Fruit fly (Drosophila melanogaster) whole organism, embryonic: ENCODE measurements around the gene raw.

Source experiments
- Atf-2 ChIP-seq: fragments of 200-800 bp; sonication (Bioruptor generic); optimal IDR thresholded peaks from 2 replicates; lab custom pipeline; 2016; ENCODE audit warnings: missing biosample characterization, missing genetic modification characterization
- Blimp-1 ChIP-seq: fragments of 200-800 bp; sonication (Bioruptor generic); optimal IDR thresholded peaks from 3 replicates; lab custom pipeline; 2018; ENCODE audit warnings: missing biosample characterization, missing genetic modification characterization, mild to moderate bottlenecking, moderate library complexity, missing genetic modification reagents
- CG10209 ChIP-seq: fragments of 200-800 bp; sonication (Bioruptor generic); optimal IDR thresholded peaks from 3 replicates; lab custom pipeline; 2017; ENCODE audit warnings: missing biosample characterization, mild to moderate bottlenecking, missing genetic modification characterization, missing genetic modification reagents
- CG10959 ChIP-seq: fragments of 200-800 bp; sonication (Bioruptor generic); IDR thresholded peaks from 2 replicates; pipeline ENCODE4 v1.3.6; 2022; ENCODE audit warnings: missing biosample characterization, missing genetic modification characterization
- CG12769 ChIP-seq: fragments of 200-800 bp; sonication (Bioruptor generic); optimal IDR thresholded peaks from 2 replicates; lab custom pipeline; 2019; ENCODE audit warnings: missing biosample characterization, mild to moderate bottlenecking, missing genetic modification characterization, moderate library complexity
- CG15269 ChIP-seq: fragments of 200-800 bp; sonication (Bioruptor generic); optimal IDR thresholded peaks from 2 replicates; lab custom pipeline; 2018; ENCODE audit warnings: missing biosample characterization, mild to moderate bottlenecking, missing genetic modification characterization, moderate library complexity
- CG16863 ChIP-seq: fragments of 200-800 bp; sonication (Bioruptor generic); optimal IDR thresholded peaks from 3 replicates; lab custom pipeline; 2016; ENCODE audit warnings: missing biosample characterization, missing genetic modification characterization
- CG17186 ChIP-seq: fragments of 200-800 bp; sonication (Bioruptor generic); optimal IDR thresholded peaks from 3 replicates; lab custom pipeline; 2017; ENCODE audit warnings: missing biosample characterization, missing genetic modification reagents, missing genetic modification characterization
- CG18599 ChIP-seq: fragments of 200-800 bp; sonication (Bioruptor generic); optimal IDR thresholded peaks from 3 replicates; lab custom pipeline; 2017; ENCODE audit warnings: missing biosample characterization, missing genetic modification characterization, mild to moderate bottlenecking, moderate library complexity, missing genetic modification reagents
- CG2712 ChIP-seq: fragments of 200-800 bp; optimal IDR thresholded peaks from 3 replicates; lab custom pipeline; 2019; ENCODE audit warnings: missing biosample characterization, mild to moderate bottlenecking, missing genetic modification characterization, moderate library complexity
- CG4617 ChIP-seq: fragments of 200-800 bp; sonication (Bioruptor generic); optimal IDR thresholded peaks from 3 replicates; lab custom pipeline; 2016; ENCODE audit warnings: missing biosample characterization, missing genetic modification characterization, borderline replicate concordance
- CG6813 ChIP-seq: fragments of 200-800 bp; sonication (Bioruptor generic); optimal IDR thresholded peaks from 2 replicates; lab custom pipeline; 2017; ENCODE audit warnings: missing biosample characterization, missing genetic modification characterization, mild to moderate bottlenecking, moderate library complexity, missing genetic modification reagents
- CG7271 ChIP-seq: fragments of 200-800 bp; sonication (Bioruptor generic); optimal IDR thresholded peaks from 2 replicates; lab custom pipeline; 2018; ENCODE audit warnings: missing biosample characterization, mild to moderate bottlenecking, missing genetic modification characterization, moderate library complexity
- CG7928 ChIP-seq: fragments of 200-800 bp; sonication (Bioruptor generic); optimal IDR thresholded peaks from 2 replicates; lab custom pipeline; 2017; ENCODE audit warnings: missing biosample characterization, mild to moderate bottlenecking, missing genetic modification characterization
- CG8281 ChIP-seq: fragments of 200-800 bp; sonication (Bioruptor generic); optimal IDR thresholded peaks from 2 replicates; lab custom pipeline; 2018; ENCODE audit warnings: missing biosample characterization, mild to moderate bottlenecking, missing genetic modification characterization, moderate library complexity
- CoRest ChIP-seq: fragments of 200-800 bp; sonication (Bioruptor generic); optimal IDR thresholded peaks from 3 replicates; lab custom pipeline; 2018; ENCODE audit warnings: missing biosample characterization, mild to moderate bottlenecking, missing genetic modification characterization, moderate library complexity
- Doc3 ChIP-seq: fragments of 200-800 bp; sonication (Bioruptor generic); IDR thresholded peaks from 3 replicates; pipeline ENCODE4 v1.3.6; 2022; ENCODE audit warnings: missing biosample characterization, missing genetic modification characterization; ENCODE audit not compliant: partially characterized antibody
- Eip74EF ChIP-seq, 2 experiments: fragments of 200-800 bp in 1 of 2; fragments of >200 bp in 1 of 2; sonication (Bioruptor generic) in 1 of 2; optimal IDR thresholded peaks; 2 replicates each; lab custom pipeline; 2017 to 2019; ENCODE audit warnings: missing biosample characterization in 2 of 2, missing genetic modification characterization in 2 of 2, mild to moderate bottlenecking in 1 of 2, moderate library complexity in 1 of 2
- Fer1 ChIP-seq: fragments of 200-800 bp; sonication (Bioruptor generic); optimal IDR thresholded peaks from 2 replicates; lab custom pipeline; 2017; ENCODE audit warnings: missing biosample characterization, mild to moderate bottlenecking, missing genetic modification characterization
- HLH54F ChIP-seq: fragments of 200-800 bp; sonication (Bioruptor generic); optimal IDR thresholded peaks from 3 replicates; lab custom pipeline; 2016; ENCODE audit warnings: missing biosample characterization, missing genetic modification characterization
- HmgD ChIP-seq: fragments of 200-800 bp; sonication (Bioruptor generic); optimal IDR thresholded peaks from 3 replicates; lab custom pipeline; 2016; ENCODE audit warnings: missing biosample characterization, missing genetic modification characterization
- Hr39 ChIP-seq: fragments of >200 bp; optimal IDR thresholded peaks from 2 replicates; lab custom pipeline; 2017
- Hr51 ChIP-seq, 2 experiments: fragments of 200-800 bp; sonication (Bioruptor generic); optimal IDR thresholded peaks; 2 replicates in 1 of 2; 3 replicates in 1 of 2; lab custom pipeline; 2016 to 2018; ENCODE audit warnings: missing biosample characterization in 2 of 2, missing genetic modification characterization in 2 of 2, mild to moderate bottlenecking in 1 of 2, moderate library complexity in 1 of 2
- Mad ChIP-seq: fragments of 200-800 bp; sonication (Bioruptor generic); optimal IDR thresholded peaks from 2 replicates; lab custom pipeline; 2016; ENCODE audit warnings: missing biosample characterization, missing genetic modification characterization
- Meics ChIP-seq: fragments of 200-800 bp; sonication (Bioruptor generic); optimal IDR thresholded peaks from 2 replicates; lab custom pipeline; 2017; ENCODE audit warnings: missing biosample characterization, mild to moderate bottlenecking, missing genetic modification characterization
- Nf-YB ChIP-seq: fragments of 200-800 bp; sonication (Bioruptor generic); optimal IDR thresholded peaks from 3 replicates; lab custom pipeline; 2019; ENCODE audit warnings: missing biosample characterization, mild to moderate bottlenecking, missing genetic modification characterization, moderate library complexity
- Oaz ChIP-seq: fragments of 200-800 bp; sonication (Bioruptor generic); IDR thresholded peaks from 2 replicates; pipeline ENCODE4 v1.3.6; 2022; ENCODE audit warnings: missing biosample characterization, missing genetic modification characterization
- Scr ChIP-seq: fragments of 200-800 bp; sonication (Bioruptor generic); IDR thresholded peaks from 2 replicates; pipeline ENCODE4 v1.3.6; 2022; ENCODE audit warnings: missing biosample characterization, missing genetic modification characterization; ENCODE audit not compliant: partially characterized antibody
- Sox100B ChIP-seq: fragments of 200-800 bp; sonication (Bioruptor generic); optimal IDR thresholded peaks from 3 replicates; lab custom pipeline; 2018; ENCODE audit warnings: missing biosample characterization, mild to moderate bottlenecking, missing genetic modification characterization
- az2 ChIP-seq: fragments of 200-800 bp; sonication (Bioruptor generic); optimal IDR thresholded peaks from 3 replicates; lab custom pipeline; 2016; ENCODE audit warnings: missing biosample characterization, missing genetic modification characterization
- bbx ChIP-seq: fragments of 200-800 bp; sonication (Bioruptor generic); IDR thresholded peaks from 2 replicates; pipeline ENCODE4 v1.3.6; 2022; ENCODE audit warnings: missing biosample characterization, missing genetic modification characterization; ENCODE audit not compliant: partially characterized antibody
- cato ChIP-seq: fragments of 200-800 bp; sonication (Bioruptor generic); optimal IDR thresholded peaks from 2 replicates; lab custom pipeline; 2016; ENCODE audit warnings: missing biosample characterization, missing genetic modification characterization, borderline replicate concordance
- chm ChIP-seq: fragments of 200-800 bp; sonication (Bioruptor generic); IDR thresholded peaks from 2 replicates; pipeline ENCODE4 v1.3.6; 2022; ENCODE audit warnings: missing biosample characterization, missing genetic modification characterization
- croc ChIP-seq: fragments of 200-800 bp; sonication (Bioruptor generic); conservative IDR thresholded peaks from 3 replicates; pipeline ENCODE4 v1.3.6; 2022; ENCODE audit warnings: missing biosample characterization, missing genetic modification characterization
- crol ChIP-seq: fragments of 200-800 bp; sonication (Bioruptor generic); IDR thresholded peaks from 2 replicates; pipeline ENCODE4 v1.3.6; 2022; ENCODE audit warnings: missing biosample characterization, missing genetic modification characterization
- dm ChIP-seq: fragments of 200-800 bp; sonication (Bioruptor generic); optimal IDR thresholded peaks from 3 replicates; lab custom pipeline; 2016; ENCODE audit warnings: missing biosample characterization, missing genetic modification characterization
- dmrt99B ChIP-seq: fragments of 200-800 bp; sonication (Bioruptor generic); optimal IDR thresholded peaks from 2 replicates; lab custom pipeline; 2018; ENCODE audit warnings: missing biosample characterization, mild to moderate bottlenecking, missing genetic modification characterization, moderate library complexity
- dpn ChIP-seq, 2 experiments: fragments of 200-800 bp; sonication (Bioruptor generic); optimal IDR thresholded peaks; 3 replicates each; lab custom pipeline; 2016; ENCODE audit warnings: missing biosample characterization in 2 of 2, missing genetic modification characterization in 2 of 2
- ewg ChIP-seq: fragments of 200-800 bp; sonication (Bioruptor generic); optimal IDR thresholded peaks from 3 replicates; lab custom pipeline; 2017; ENCODE audit warnings: mild to moderate bottlenecking, missing biosample characterization, missing genetic modification reagents, missing genetic modification characterization
- grau ChIP-seq: fragments of 200-800 bp; optimal IDR thresholded peaks from 3 replicates; lab custom pipeline; 2019; ENCODE audit warnings: missing biosample characterization, mild to moderate bottlenecking, missing genetic modification characterization, moderate library complexity
- gro ChIP-seq: fragments of 200-800 bp; sonication (Bioruptor generic); optimal IDR thresholded peaks from 2 replicates; lab custom pipeline; 2016; ENCODE audit warnings: missing biosample characterization, missing genetic modification characterization
- hth ChIP-seq: fragments of >200 bp; optimal IDR thresholded peaks from 2 replicates; lab custom pipeline; 2017; ENCODE audit warnings: inconsistent platforms
- onecut ChIP-seq: fragments of 200-800 bp; sonication (Bioruptor generic); IDR thresholded peaks from 2 replicates; pipeline ENCODE4 v1.3.6; 2022; ENCODE audit warnings: missing biosample characterization, missing genetic modification characterization
- pum ChIP-seq: fragments of 200-800 bp; sonication (Bioruptor generic); optimal IDR thresholded peaks from 2 replicates; lab custom pipeline; 2016; ENCODE audit warnings: missing biosample characterization, missing genetic modification characterization
- row ChIP-seq: fragments of 200-800 bp; sonication (Bioruptor generic); IDR thresholded peaks from 3 replicates; pipeline ENCODE4 v1.3.6; 2022; ENCODE audit warnings: missing biosample characterization, missing genetic modification characterization
- sd ChIP-seq: fragments of 200-800 bp; sonication (Bioruptor generic); optimal IDR thresholded peaks from 3 replicates; lab custom pipeline; 2018; ENCODE audit warnings: missing biosample characterization, mild to moderate bottlenecking, missing genetic modification characterization, moderate library complexity
- sens ChIP-seq: fragments of 200-800 bp; sonication (Bioruptor generic); peaks from one replicate; lab custom pipeline; 2016; ENCODE audit warnings: missing biosample characterization, missing genetic modification characterization
- tin ChIP-seq: fragments of 200-800 bp; sonication (Bioruptor generic); optimal IDR thresholded peaks from 3 replicates; lab custom pipeline; 2016; ENCODE audit warnings: missing biosample characterization, missing genetic modification characterization
- usp ChIP-seq: fragments of >200 bp; optimal IDR thresholded peaks from 2 replicates; lab custom pipeline; 2017; ENCODE audit warnings: missing biosample characterization, missing genetic modification characterization

Gene raw

DNA sequence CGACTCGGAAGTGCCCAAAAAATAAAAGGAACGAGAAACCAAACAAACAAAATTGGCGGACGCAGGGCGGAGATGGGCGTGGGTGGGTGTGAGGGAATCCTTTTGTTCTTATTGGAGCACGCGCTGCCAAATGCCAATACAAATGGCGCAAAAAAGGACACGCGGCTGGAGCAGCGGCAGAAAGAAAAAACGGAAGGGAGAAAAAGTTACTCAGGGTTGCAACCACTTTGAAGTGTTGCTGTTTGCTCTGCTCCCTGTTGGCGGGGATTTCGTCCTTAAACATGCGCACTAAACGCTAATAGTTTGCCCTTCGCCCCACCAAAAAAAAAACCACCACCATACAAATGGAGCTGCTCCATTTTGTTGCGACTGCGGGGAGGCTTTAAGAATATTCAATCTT is 7.0 kb upstream of the raw start (continued):
- TF ChIP-seq CG7271 (tag; lab: Kevin White, UChicago) (no peak), crol (GFP tag; lab: Robert Waterston, UW) (peak; percentile 30; the same call in 1 of the 2 replicates), Nf-YB (GFP tag; lab: Kevin White, UChicago) (peak; percentile 84), CG2712 (tag; lab: Kevin White, UChicago) (no peak), row (GFP tag; lab: Robert Waterston, UW) (no peak), onecut (GFP tag; lab: Robert Waterston, UW) (no peak), CG17186 (GFP tag; lab: Kevin White, UChicago) (no peak)

DNA sequence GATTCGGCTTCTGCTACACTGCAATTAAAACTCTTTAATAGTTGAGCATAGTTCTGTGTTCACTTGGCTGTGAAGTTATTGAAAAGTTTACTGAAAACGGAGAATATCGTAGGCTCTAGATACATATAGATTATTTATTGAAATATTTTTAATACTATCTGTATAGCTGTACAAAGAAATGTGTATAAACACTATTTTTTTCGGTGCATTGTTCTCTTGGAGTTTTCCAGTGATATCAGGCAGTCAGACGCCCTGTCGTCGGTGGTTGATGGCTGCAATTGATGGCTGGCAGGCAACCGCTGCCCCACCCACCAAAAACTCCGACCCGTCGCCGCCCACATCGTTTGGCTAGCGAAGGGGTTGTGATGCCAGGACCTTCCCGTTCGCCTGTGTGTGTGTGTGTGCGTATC is 5.9 kb upstream of the raw start:
- no peak for TF ChIP-seq Mad (GFP tag; lab: Kevin White, UChicago)
- peak in 1 of 2 experiments; percentile 49 for TF ChIP-seq Eip74EF (GFP tag; optimal IDR thresholded peaks at IDR 0.05; lab: Kevin White, UChicago)
- TF ChIP-seq Atf-2 (GFP tag; lab: Kevin White, UChicago): no peak
- TF ChIP-seq CG8281 (tag; lab: Kevin White, UChicago): no peak
- no peak for TF ChIP-seq HmgD
- peak; percentile 56 for TF ChIP-seq CG18599
- no peak for TF ChIP-seq usp (GFP tag; lab: Kevin White, UChicago)
- no peak for TF ChIP-seq CG7928
- peak; percentile 49 for TF ChIP-seq Blimp-1
- TF ChIP-seq croc: peak; percentile 40; the same call in 1 of the 3 replicates
- peak; percentile 33 for TF ChIP-seq pum (GFP tag; lab: Kevin White, UChicago)
- TF ChIP-seq Oaz (GFP tag; lab: Robert Waterston, UW): no peak
- TF ChIP-seq hth (lab: Kevin White, UChicago): no peak
- TF ChIP-seq dmrt99B (tag; lab: Kevin White, UChicago): peak; percentile 68
- TF ChIP-seq cato (GFP tag; lab: Kevin White, UChicago): no peak
- peak; percentile 54 for TF ChIP-seq CoRest (tag; lab: Kevin White, UChicago)
- TF ChIP-seq chm: no peak
- TF ChIP-seq Sox100B: peak; percentile 43
- no peak for TF ChIP-seq CG12769 (tag; lab: Kevin White, UChicago)
- no peak for TF ChIP-seq Fer1 (GFP tag; lab: Kevin White, UChicago)
- TF ChIP-seq gro (GFP tag; lab: Kevin White, UChicago): no peak
- TF ChIP-seq dm: no peak
- peak; percentile 26 for TF ChIP-seq CG10209 (GFP tag; lab: Kevin White, UChicago)
- no peak for TF ChIP-seq CG6813 (GFP tag; lab: Kevin White, UChicago)
- TF ChIP-seq tin (GFP tag; lab: Kevin White, UChicago): peak; percentile 54
- peak; percentile 81 for TF ChIP-seq sens (GFP tag; lab: Kevin White, UChicago)
- TF ChIP-seq bbx: no peak
- no peak for TF ChIP-seq dpn (GFP tag; optimal IDR thresholded peaks at IDR 0.05; lab: Kevin White, UChicago)
- TF ChIP-seq CG10959: peak; percentile 53
- TF ChIP-seq sd (tag; lab: Kevin White, UChicago): no peak
- no peak for TF ChIP-seq HLH54F (GFP tag; lab: Kevin White, UChicago)
- no peak for TF ChIP-seq Meics (GFP tag; lab: Kevin White, UChicago)
- TF ChIP-seq Scr: no peak
- TF ChIP-seq Hr39 (lab: Kevin White, UChicago): no peak
- peak in 1 of 2 experiments; percentile 63 for TF ChIP-seq Hr51 (GFP tag; optimal IDR thresholded peaks at IDR 0.05; lab: Kevin White, UChicago)
- TF ChIP-seq grau: peak; percentile 57
- no peak for TF ChIP-seq CG16863 (GFP tag; lab: Kevin White, UChicago)
- no peak for TF ChIP-seq Doc3 (GFP tag; lab: Robert Waterston, UW)
- no peak for TF ChIP-seq ewg (GFP tag; lab: Kevin White, UChicago)
- TF ChIP-seq az2 (GFP tag; lab: Kevin White, UChicago): peak; percentile 38
- TF ChIP-seq CG15269: peak; percentile 31
- no peak for TF ChIP-seq CG4617 (GFP tag; lab: Kevin White, UChicago)
